Worm (Caenorhabditis elegans) whole organism, L2 larva: ENCODE results near the gene R03E9.2.

Experiments
- C34F6.9 ChIP-seq: fragments of 150-350 bp; optimal IDR thresholded peaks from 2 replicates; lab custom pipeline; 2014; ENCODE audit warnings: missing biosample characterization, missing genetic modification characterization
- alr-1 ChIP-seq: fragments of 150-350 bp; optimal IDR thresholded peaks from 2 replicates; lab custom pipeline; 2014; ENCODE audit warnings: missing biosample characterization, missing genetic modification characterization
- aly-2 ChIP-seq: fragments of 150-350 bp; optimal IDR thresholded peaks from 2 replicates; lab custom pipeline; 2014; ENCODE audit warnings: missing biosample characterization, missing genetic modification characterization
- ama-1 ChIP-seq: fragments of 150-350 bp; optimal IDR thresholded peaks from 2 replicates; lab custom pipeline; 2018; ENCODE audit warnings: inconsistent platforms
- blmp-1 ChIP-seq: sonication (generic microtip); optimal IDR thresholded peaks from 2 replicates; lab custom pipeline; 2017; ENCODE audit warnings: missing genetic modification characterization, mild to moderate bottlenecking, missing compliant biosample characterization, antibody characterized with exemption, moderate library complexity; ENCODE audit not compliant: insufficient read depth
- elt-3 ChIP-seq: sonication (generic microtip); optimal IDR thresholded peaks from 2 replicates; lab custom pipeline; 2017; ENCODE audit warnings: missing biosample characterization, missing genetic modification characterization
- fos-1 ChIP-seq: fragments of 150-350 bp; optimal IDR thresholded peaks from 2 replicates; lab custom pipeline; 2014; ENCODE audit warnings: missing biosample characterization, missing genetic modification characterization
- lin-11 ChIP-seq: fragments of 150-350 bp; sonication (generic microtip); optimal IDR thresholded peaks from 2 replicates; lab custom pipeline; 2014; ENCODE audit warnings: missing biosample characterization, missing genetic modification characterization, inconsistent platforms, mixed read lengths
- lin-13 ChIP-seq: fragments of 150-350 bp; optimal IDR thresholded peaks from 2 replicates; lab custom pipeline; 2014; ENCODE audit warnings: missing biosample characterization, missing genetic modification reagents, missing genetic modification characterization
- nhr-21 ChIP-seq: fragments of 150-350 bp; optimal IDR thresholded peaks from 2 replicates; lab custom pipeline; 2014; ENCODE audit warnings: missing biosample characterization, missing genetic modification characterization
- nhr-237 ChIP-seq: fragments of 150-350 bp; optimal IDR thresholded peaks from 2 replicates; lab custom pipeline; 2014; ENCODE audit warnings: missing biosample characterization, missing genetic modification characterization
- unc-62 ChIP-seq: fragments of 150-350 bp; optimal IDR thresholded peaks from 2 replicates; lab custom pipeline; 2014; ENCODE audit warnings: missing biosample characterization, missing genetic modification reagents, missing genetic modification characterization
- zag-1 ChIP-seq: fragments of 150-350 bp; optimal IDR thresholded peaks from 2 replicates; lab custom pipeline; 2014; ENCODE audit warnings: missing biosample characterization, missing genetic modification characterization

DNA sequence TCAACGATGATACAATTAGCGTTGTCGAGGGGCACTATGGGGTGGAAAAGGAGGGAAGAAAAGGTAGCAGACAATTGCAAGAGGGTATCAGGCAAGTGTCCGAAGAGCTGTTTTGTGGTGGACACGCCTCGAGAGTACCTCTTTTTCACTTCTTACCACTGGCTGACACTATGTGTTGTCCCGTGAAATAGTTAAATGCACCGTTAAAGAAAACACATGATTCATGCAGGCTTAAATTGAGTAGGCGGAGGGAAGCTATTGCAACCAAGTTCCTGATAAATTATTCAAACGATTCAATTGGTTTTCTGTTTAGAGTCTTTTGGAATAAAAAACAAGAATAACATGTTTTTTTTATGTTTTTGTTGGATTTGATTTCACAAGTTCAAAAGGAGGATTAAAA is 44.9 kb upstream of the R03E9.2 start, which contains the start of gene irk-1:
- no peak for TF ChIP-seq aly-2 (tag; lab: Kevin White, UChicago)
- TF ChIP-seq ama-1 (lab: Kevin White, UChicago) = no peak
- TF ChIP-seq nhr-237 (tag; lab: Kevin White, UChicago) = no peak
- TF ChIP-seq elt-3 (tag; lab: Kevin White, UChicago) = no peak
- TF ChIP-seq zag-1 = no peak
- no peak for TF ChIP-seq fos-1 (tag; lab: Kevin White, UChicago)
- no peak for TF ChIP-seq unc-62 (GFP tag; lab: Kevin White, UChicago)
- TF ChIP-seq lin-13 = no peak
- no peak for TF ChIP-seq nhr-21 (tag; lab: Kevin White, UChicago)
- TF ChIP-seq alr-1 (tag; lab: Kevin White, UChicago) = no peak
- TF ChIP-seq lin-11 (tag; lab: Kevin White, UChicago) = no peak
- no peak for TF ChIP-seq C34F6.9 (tag; lab: Kevin White, UChicago)
- TF ChIP-seq blmp-1 (tag; lab: Kevin White, UChicago) = no peak
